Fruit fly (Drosophila melanogaster): ENCODE results near the gene Fitm.
A peak's percentile ranks its signal among the peaks of the same experiment; 100 is the strongest.

Gene Fitm

DNA sequence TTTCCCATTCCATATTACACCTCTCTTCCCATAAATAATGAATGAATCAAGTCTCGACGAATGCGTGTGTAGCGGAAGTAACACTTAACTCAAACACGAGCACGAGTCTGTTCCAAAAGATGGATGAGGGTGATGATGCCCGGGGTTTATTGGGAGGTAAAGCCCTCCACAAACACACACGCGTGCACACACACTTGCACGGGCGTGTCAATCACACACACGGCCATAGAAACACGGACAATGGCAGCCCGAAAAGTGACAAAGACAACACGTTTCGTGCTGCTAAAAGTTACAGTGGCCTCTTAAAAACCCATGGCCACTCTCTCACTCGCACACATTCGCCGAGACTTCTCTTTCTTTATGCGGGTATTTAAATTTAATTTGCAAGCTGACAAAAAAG, 33.0 kb upstream of the Fitm start:
- no peak for TF ChIP-seq CG6163 (GFP tag; IDR thresholded peaks at IDR 0.05)
- TF ChIP-seq CG8119 (GFP tag; IDR thresholded peaks at IDR 0.05), result no peak
- TF ChIP-seq CG15336 (GFP tag; IDR thresholded peaks at IDR 0.05), result no peak
- no peak for TF ChIP-seq CG8632 (GFP tag; optimal IDR thresholded peaks at IDR 0.05)
- TF ChIP-seq CG31627 (GFP tag; optimal IDR thresholded peaks at IDR 0.05), result no peak
- no peak for TF ChIP-seq CG1621 (tag; optimal IDR thresholded peaks at IDR 0.05)
- no peak for TF ChIP-seq lz (GFP tag; optimal IDR thresholded peaks at IDR 0.05)
- no peak for TF ChIP-seq CG6808 (GFP tag; optimal IDR thresholded peaks at IDR 0.05)
- no peak for TF ChIP-seq Gug (GFP tag; IDR thresholded peaks at IDR 0.05)
- TF ChIP-seq CG11762 (GFP tag; optimal IDR thresholded peaks at IDR 0.05; ENCODE audit: insufficient read depth), result no peak
- TF ChIP-seq fd59A (GFP tag; optimal IDR thresholded peaks at IDR 0.05), result no peak
- TF ChIP-seq dsx (GFP tag; optimal IDR thresholded peaks at IDR 0.05; ENCODE audit: poor library complexity, severe bottlenecking), result no peak
- TF ChIP-seq CG6854 (GFP tag; optimal IDR thresholded peaks at IDR 0.05), result no peak
- TF ChIP-seq Hr39 (GFP tag; optimal IDR thresholded peaks at IDR 0.05), result no peak
- TF ChIP-seq topi (GFP tag; optimal IDR thresholded peaks at IDR 0.05), result no peak

DNA sequence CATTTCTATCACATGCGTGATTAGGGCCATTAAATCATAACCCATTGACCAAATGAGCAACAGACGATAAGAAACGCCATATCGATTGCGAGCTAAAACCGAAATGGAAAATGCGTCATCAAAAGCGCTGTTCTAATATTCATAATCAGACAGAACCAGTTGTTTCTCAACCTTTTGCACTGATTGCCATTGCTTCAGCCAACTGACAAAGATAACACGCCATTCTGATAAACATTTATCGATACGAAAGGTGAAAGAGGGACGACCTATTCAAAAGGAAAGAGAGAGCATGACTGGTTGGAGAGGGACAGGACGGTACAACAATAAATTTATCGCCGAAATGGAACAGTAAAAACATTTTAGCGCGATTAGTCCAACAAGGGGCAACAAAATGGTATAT, 30.9 kb upstream of the Fitm start:
- TF ChIP-seq CG8119 (GFP tag; IDR thresholded peaks at IDR 0.05) (no peak), esn (GFP tag; optimal IDR thresholded peaks at IDR 0.05) (no peak), fkh (GFP tag; optimal IDR thresholded peaks at IDR 0.05) (no peak), Sox14 (GFP tag; optimal IDR thresholded peaks at IDR 0.05) (peak; percentile 6), ss (GFP tag; optimal IDR thresholded peaks at IDR 0.05) (no peak), OdsH (GFP tag; optimal IDR thresholded peaks at IDR 0.05) (no peak), Eip93F (GFP tag; optimal IDR thresholded peaks at IDR 0.05) (peak; percentile 21), CG9139 (GFP tag; optimal IDR thresholded peaks at IDR 0.05) (no peak), vri (GFP tag; optimal IDR thresholded peaks at IDR 0.05) (peak; percentile 93), Eip78C (GFP tag) (peak; percentile 10), CG15336 (GFP tag; IDR thresholded peaks at IDR 0.05) (no peak), CG3919 (GFP tag; optimal IDR thresholded peaks at IDR 0.05) (no peak), fd85E (GFP tag; optimal IDR thresholded peaks at IDR 0.05) (no peak), CG7368 (GFP tag; optimal IDR thresholded peaks at IDR 0.05) (no peak), CG1621 (tag; optimal IDR thresholded peaks at IDR 0.05) (no peak), Hr39 (GFP tag; optimal IDR thresholded peaks at IDR 0.05) (no peak), CG6854 (GFP tag; optimal IDR thresholded peaks at IDR 0.05) (no peak), CG6163 (GFP tag; IDR thresholded peaks at IDR 0.05) (no peak), CG8632 (GFP tag; optimal IDR thresholded peaks at IDR 0.05) (no peak), Blimp-1 (GFP tag; optimal IDR thresholded peaks at IDR 0.05) (no peak), fd59A (GFP tag; optimal IDR thresholded peaks at IDR 0.05) (no peak), CG11902 (GFP tag; optimal IDR thresholded peaks at IDR 0.05) (no peak), CG11762 (GFP tag; optimal IDR thresholded peaks at IDR 0.05; ENCODE audit: insufficient read depth) (no peak)

DNA sequence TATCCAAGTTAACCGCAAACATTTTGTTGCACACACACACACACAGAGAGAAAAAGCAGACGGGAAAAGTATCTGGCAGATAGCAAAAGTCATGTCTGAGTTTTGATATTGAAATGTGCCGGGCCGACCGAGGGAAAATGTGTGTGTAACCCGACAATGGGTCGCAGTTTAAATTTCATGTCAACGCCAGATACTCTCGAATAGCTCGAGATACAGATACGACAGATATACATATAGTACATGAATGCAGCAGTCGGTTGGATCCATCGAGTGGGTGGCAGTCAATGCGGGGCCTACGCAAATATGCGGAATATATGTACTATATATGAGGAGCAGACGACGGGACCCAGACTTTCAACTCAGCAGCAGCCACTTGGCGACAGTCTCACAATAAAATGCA, 30.2 kb upstream of the Fitm start:
- TF ChIP-seq net (GFP tag; optimal IDR thresholded peaks at IDR 0.05), result peak; percentile 24
- TF ChIP-seq achi (GFP tag; optimal IDR thresholded peaks at IDR 0.05), result peak; percentile 3
- peak; percentile 12 for TF ChIP-seq spab (GFP tag; optimal IDR thresholded peaks at IDR 0.05)
- no peak for TF ChIP-seq CG31627 (GFP tag; optimal IDR thresholded peaks at IDR 0.05)
- peak; percentile 5 for TF ChIP-seq CG10669 (GFP tag; optimal IDR thresholded peaks at IDR 0.05)
- TF ChIP-seq CG7368 (GFP tag; optimal IDR thresholded peaks at IDR 0.05), result no peak
- no peak for TF ChIP-seq CG9139 (GFP tag; optimal IDR thresholded peaks at IDR 0.05)
- TF ChIP-seq Sox14 (GFP tag; optimal IDR thresholded peaks at IDR 0.05), result no peak
- TF ChIP-seq Smox (GFP tag; optimal IDR thresholded peaks at IDR 0.05), result no peak
- TF ChIP-seq Lpt (GFP tag; optimal IDR thresholded peaks at IDR 0.05), result peak; percentile 21
- peak; percentile 71 for TF ChIP-seq Eip78C (GFP tag)
- 0 out of 3 replicates have a peak, but pooled peaks have one; percentile 19 for TF ChIP-seq CG6163 (GFP tag; IDR thresholded peaks at IDR 0.05)
- no peak for TF ChIP-seq Met (GFP tag; optimal IDR thresholded peaks at IDR 0.05)

Measured in whole organism, prepupa.